Worm (Caenorhabditis elegans) whole organism, L2 larva: ENCODE measurements around the gene Y37H2A.10.

Experiments
- C34F6.9 ChIP-seq: fragments of 150-350 bp; optimal IDR thresholded peaks from 2 replicates; lab custom pipeline; 2014; ENCODE audit warnings: missing biosample characterization, missing genetic modification characterization
- F13H6.1 ChIP-seq: sonication (generic microtip); optimal IDR thresholded peaks from 2 replicates; lab custom pipeline; 2016; ENCODE audit warnings: missing genetic modification characterization, missing compliant biosample characterization
- R02D3.7 ChIP-seq: fragments of 150-350 bp; optimal IDR thresholded peaks from 2 replicates; lab custom pipeline; 2014; ENCODE audit warnings: missing biosample characterization, missing genetic modification characterization
- Y55F3AM.14 ChIP-seq: fragments of 200-800 bp; sonication (Bioruptor generic); optimal IDR thresholded peaks from 2 replicates; lab custom pipeline; 2018; ENCODE audit warnings: mild to moderate bottlenecking, missing genetic modification characterization, missing compliant biosample characterization
- ceh-16 ChIP-seq: fragments of 150-350 bp; optimal IDR thresholded peaks from 2 replicates; lab custom pipeline; 2014; ENCODE audit warnings: missing biosample characterization, missing genetic modification characterization
- elt-1 ChIP-seq: fragments of 150-350 bp; optimal IDR thresholded peaks from 2 replicates; lab custom pipeline; 2014; ENCODE audit warnings: missing biosample characterization, missing genetic modification characterization
- lin-11 ChIP-seq: fragments of 150-350 bp; sonication (generic microtip); optimal IDR thresholded peaks from 2 replicates; lab custom pipeline; 2014; ENCODE audit warnings: missing biosample characterization, missing genetic modification characterization, inconsistent platforms, mixed read lengths
- mab-5 ChIP-seq: fragments of 150-350 bp; optimal IDR thresholded peaks from 2 replicates; lab custom pipeline; 2014; ENCODE audit warnings: missing biosample characterization, missing genetic modification characterization
- nhr-10 ChIP-seq: sonication (generic microtip); optimal IDR thresholded peaks from 2 replicates; lab custom pipeline; 2017; ENCODE audit warnings: missing biosample characterization, missing genetic modification characterization
- nhr-77 ChIP-seq: fragments of 150-350 bp; optimal IDR thresholded peaks from 2 replicates; lab custom pipeline; 2014; ENCODE audit warnings: missing biosample characterization, missing genetic modification characterization
- unc-39 ChIP-seq: fragments of 150-350 bp; optimal IDR thresholded peaks from 2 replicates; lab custom pipeline; 2014; ENCODE audit warnings: missing biosample characterization, missing genetic modification characterization
- unc-62 ChIP-seq: fragments of 150-350 bp; optimal IDR thresholded peaks from 2 replicates; lab custom pipeline; 2014; ENCODE audit warnings: missing biosample characterization, missing genetic modification reagents, missing genetic modification characterization

ce11 chrV:18163434-18163833, 24.6 kb downstream of the Y37H2A.10 start:
- TF ChIP-seq mab-5 (tag; lab: Kevin White, UChicago) (no peak), ceh-16 (tag; lab: Kevin White, UChicago) (no peak), unc-62 (GFP tag; lab: Kevin White, UChicago) (no peak), nhr-10 (no peak), lin-11 (tag; lab: Kevin White, UChicago) (no peak), Y55F3AM.14 (GFP tag; lab: Kevin White, UChicago) (no peak), nhr-77 (tag; lab: Kevin White, UChicago) (no peak), R02D3.7 (tag; lab: Kevin White, UChicago) (no peak), F13H6.1 (tag; lab: Kevin White, UChicago) (no peak), C34F6.9 (tag; lab: Kevin White, UChicago) (no peak), elt-1 (tag; lab: Kevin White, UChicago) (no peak), unc-39 (no peak)
